Worm (Caenorhabditis elegans) whole organism, young adult: ENCODE measurements around the gene col-130.

Experiments used
- B0261.1 ChIP-seq: sonication (generic microtip); optimal IDR thresholded peaks from 2 replicates; lab custom pipeline; 2016; ENCODE audit warnings: mild to moderate bottlenecking, missing genetic modification characterization, moderate library complexity, missing compliant biosample characterization
- C17E4.6 ChIP-seq: fragments of 200-800 bp; sonication (Bioruptor generic); IDR thresholded peaks from 2 replicates; pipeline ENCODE4 v1.3.6; 2022; ENCODE audit warnings: missing genetic modification reagents, missing genetic modification characterization, missing compliant biosample characterization
- D2030.7 ChIP-seq: fragments of 200-800 bp; sonication (Bioruptor generic); IDR thresholded peaks from 2 replicates; pipeline ENCODE4 v1.3.6; 2022; ENCODE audit warnings: missing genetic modification reagents, missing genetic modification characterization, missing compliant biosample characterization
- F37B4.10 ChIP-seq: fragments of 200-800 bp; sonication (Bioruptor generic); IDR thresholded peaks from 2 replicates; pipeline ENCODE4 v1.3.6; 2022; ENCODE audit warnings: missing genetic modification characterization, missing compliant biosample characterization
- F49E8.2 ChIP-seq: sonication (generic microtip); optimal IDR thresholded peaks from 3 replicates; lab custom pipeline; 2017; ENCODE audit warnings: missing genetic modification characterization, mild to moderate bottlenecking, missing compliant biosample characterization, antibody characterized with exemption, moderate library complexity; ENCODE audit not compliant: insufficient read depth
- F52B5.7 ChIP-seq: sonication (generic microtip); optimal IDR thresholded peaks from 2 replicates; lab custom pipeline; 2016; ENCODE audit warnings: mild to moderate bottlenecking, missing genetic modification characterization, missing compliant biosample characterization
- F55B11.4 ChIP-seq: sonication (generic microtip); optimal IDR thresholded peaks from 2 replicates; lab custom pipeline; 2016; ENCODE audit warnings: missing compliant biosample characterization, missing genetic modification characterization, borderline replicate concordance; ENCODE audit not compliant: insufficient read depth
- F57A8.1 ChIP-seq: fragments of 200-800 bp; sonication (Bioruptor generic); optimal IDR thresholded peaks from 2 replicates; lab custom pipeline; 2018; ENCODE audit warnings: mild to moderate bottlenecking, missing genetic modification characterization, moderate library complexity, missing compliant biosample characterization
- T07F8.4 ChIP-seq: sonication (generic microtip); optimal IDR thresholded peaks from 2 replicates; lab custom pipeline; 2016; ENCODE audit warnings: mild to moderate bottlenecking, missing genetic modification characterization, moderate library complexity, missing compliant biosample characterization
- T26A5.8 ChIP-seq: sonication (generic microtip); optimal IDR thresholded peaks from 2 replicates; lab custom pipeline; 2016; ENCODE audit warnings: missing genetic modification characterization, missing compliant biosample characterization
- Y95B8A.8 ChIP-seq: fragments of 200-800 bp; sonication (Bioruptor generic); IDR thresholded peaks from 2 replicates; pipeline ENCODE4 v1.3.6; 2022; ENCODE audit warnings: missing genetic modification reagents, missing genetic modification characterization, missing compliant biosample characterization
- atf-7 ChIP-seq: sonication (generic microtip); optimal IDR thresholded peaks from 2 replicates; lab custom pipeline; 2017; ENCODE audit warnings: mild to moderate bottlenecking, missing genetic modification characterization, missing compliant biosample characterization
- attf-3 ChIP-seq: fragments of 200-800 bp; sonication (Bioruptor generic); conservative IDR thresholded peaks from 2 replicates; pipeline ENCODE4 v1.3.6; 2022; ENCODE audit warnings: missing genetic modification reagents, missing genetic modification characterization, missing compliant biosample characterization
- attf-5 ChIP-seq: fragments of 200-800 bp; sonication (Bioruptor generic); optimal IDR thresholded peaks from 2 replicates; lab custom pipeline; 2018; ENCODE audit warnings: mild to moderate bottlenecking, missing genetic modification characterization, missing compliant biosample characterization
- bed-1 ChIP-seq: fragments of 200-800 bp; sonication (Bioruptor generic); IDR thresholded peaks from 2 replicates; pipeline ENCODE4 v1.3.6; 2022; ENCODE audit warnings: missing genetic modification reagents, missing genetic modification characterization, missing compliant biosample characterization
- bed-2 ChIP-seq: fragments of 200-800 bp; sonication (Bioruptor generic); IDR thresholded peaks from 2 replicates; pipeline ENCODE4 v1.3.6; 2022; ENCODE audit warnings: missing genetic modification reagents, missing genetic modification characterization, missing compliant biosample characterization
- ccch-3 ChIP-seq: fragments of 200-800 bp; sonication (Bioruptor generic); optimal IDR thresholded peaks from 2 replicates; lab custom pipeline; 2018; ENCODE audit warnings: mild to moderate bottlenecking, missing genetic modification characterization, missing compliant biosample characterization
- cebp-1 ChIP-seq, 2 experiments: fragments of 200-800 bp in 1 of 2; sonication (Bioruptor generic) in 1 of 2; sonication (generic microtip) in 1 of 2; IDR thresholded peaks in 1 of 2; optimal IDR thresholded peaks in 1 of 2; 2 replicates each; pipeline versions ENCODE4 v1.3.6 to Lab custom; 2017 to 2022; ENCODE audit warnings: missing compliant biosample characterization in 2 of 2, missing genetic modification characterization in 2 of 2, mild to moderate bottlenecking in 1 of 2, missing genetic modification reagents in 1 of 2, moderate library complexity in 1 of 2
- ceh-27 ChIP-seq: fragments of 200-800 bp; sonication (Bioruptor generic); optimal IDR thresholded peaks from 2 replicates; lab custom pipeline; 2018; ENCODE audit warnings: mild to moderate bottlenecking, missing genetic modification characterization, moderate library complexity, missing compliant biosample characterization
- ceh-58 ChIP-seq: fragments of 200-800 bp; sonication (Bioruptor generic); IDR thresholded peaks from 2 replicates; pipeline ENCODE4 v1.3.6; 2022; ENCODE audit warnings: missing genetic modification characterization, missing compliant biosample characterization
- dox-1 ChIP-seq: fragments of 200-800 bp; sonication (Bioruptor generic); IDR thresholded peaks from 2 replicates; pipeline ENCODE4 v1.3.6; 2022; ENCODE audit warnings: missing genetic modification reagents, missing genetic modification characterization, missing compliant biosample characterization
- dpff-1 ChIP-seq: sonication (generic microtip); optimal IDR thresholded peaks from 2 replicates; lab custom pipeline; 2017; ENCODE audit warnings: mild to moderate bottlenecking, missing genetic modification characterization, missing compliant biosample characterization
- efl-1 ChIP-seq: fragments of 150-350 bp; optimal IDR thresholded peaks from 2 replicates; lab custom pipeline; 2014; ENCODE audit warnings: missing biosample characterization, missing genetic modification reagents, missing genetic modification characterization
- egrh-3 ChIP-seq: fragments of 200-800 bp; sonication (Bioruptor generic); IDR thresholded peaks from 2 replicates; pipeline ENCODE4 v1.3.6; 2022; ENCODE audit warnings: missing genetic modification reagents, missing genetic modification characterization, missing compliant biosample characterization
- fkh-3 ChIP-seq: sonication (generic microtip); optimal IDR thresholded peaks from 2 replicates; lab custom pipeline; 2016; ENCODE audit warnings: mild to moderate bottlenecking, missing genetic modification characterization, missing compliant biosample characterization
- gei-17 ChIP-seq: fragments of 200-800 bp; sonication (Bioruptor generic); optimal IDR thresholded peaks from 2 replicates; lab custom pipeline; 2018; ENCODE audit warnings: mild to moderate bottlenecking, missing genetic modification characterization, missing compliant biosample characterization
- hlh-26 ChIP-seq: fragments of 200-800 bp; sonication (Bioruptor generic); conservative IDR thresholded peaks from 2 replicates; pipeline ENCODE4 v1.3.6; 2022; ENCODE audit warnings: missing genetic modification reagents, missing genetic modification characterization, missing compliant biosample characterization
- lag-1 ChIP-seq: fragments of 200-800 bp; sonication (Bioruptor generic); IDR thresholded peaks from 2 replicates; pipeline ENCODE4 v1.3.6; 2022; ENCODE audit warnings: missing genetic modification reagents, missing genetic modification characterization, missing compliant biosample characterization
- let-526 ChIP-seq: fragments of 200-800 bp; sonication (Bioruptor generic); IDR thresholded peaks from 2 replicates; pipeline ENCODE4 v1.3.6; 2022; ENCODE audit warnings: missing genetic modification reagents, missing genetic modification characterization, missing compliant biosample characterization
- lin-26 ChIP-seq: fragments of 200-800 bp; sonication (Bioruptor generic); IDR thresholded peaks from 2 replicates; pipeline ENCODE4 v1.3.6; 2022; ENCODE audit warnings: missing genetic modification reagents, missing genetic modification characterization, missing compliant biosample characterization
- lin-35 ChIP-seq, 3 experiments: fragments of 150-350 bp in 2 of 3; sonication (generic microtip) in 1 of 3; optimal IDR thresholded peaks; 2 replicates each; lab custom pipeline; 2014 to 2018; ENCODE audit warnings: missing biosample characterization in 3 of 3, missing genetic modification characterization in 3 of 3, missing genetic modification reagents in 3 of 3
- lir-1 ChIP-seq: fragments of 200-800 bp; sonication (Bioruptor generic); conservative IDR thresholded peaks from 2 replicates; pipeline ENCODE4 v1.3.6; 2022; ENCODE audit warnings: missing genetic modification reagents, missing genetic modification characterization, missing compliant biosample characterization
- mcd-1 ChIP-seq: fragments of 200-800 bp; sonication (Bioruptor generic); IDR thresholded peaks from 2 replicates; pipeline ENCODE4 v1.3.6; 2022; ENCODE audit warnings: missing genetic modification reagents, missing genetic modification characterization, missing compliant biosample characterization
- mel-28 ChIP-seq: sonication (generic microtip); optimal IDR thresholded peaks from 2 replicates; lab custom pipeline; 2016; ENCODE audit warnings: borderline replicate concordance, mild to moderate bottlenecking, missing genetic modification characterization, missing compliant biosample characterization
- nfyb-1 ChIP-seq: fragments of 200-800 bp; sonication (Bioruptor generic); IDR thresholded peaks from 2 replicates; pipeline ENCODE4 v1.3.6; 2022; ENCODE audit warnings: missing genetic modification reagents, missing genetic modification characterization, missing compliant biosample characterization
- pbrm-1 ChIP-seq: fragments of 200-800 bp; sonication (Bioruptor generic); IDR thresholded peaks from 2 replicates; pipeline ENCODE4 v1.3.6; 2022; ENCODE audit warnings: missing genetic modification reagents, missing genetic modification characterization, missing compliant biosample characterization
- rpc-1 ChIP-seq, 2 experiments: fragments of 150-350 bp in 1 of 2; sonication (generic microtip) in 1 of 2; optimal IDR thresholded peaks; 2 replicates each; lab custom pipeline; 2014 to 2018; ENCODE audit warnings: missing biosample characterization in 1 of 2, missing genetic modification characterization in 1 of 2, missing genetic modification reagents in 1 of 2, missing genotype in 1 of 2
- snpc-3.4 ChIP-seq: sonication (generic microtip); optimal IDR thresholded peaks from 2 replicates; lab custom pipeline; 2017; ENCODE audit warnings: missing genetic modification characterization, mild to moderate bottlenecking, missing compliant biosample characterization, antibody characterized with exemption, moderate library complexity, missing genotype, missing genetic modification reagents
- somi-1 ChIP-seq: fragments of 200-800 bp; sonication (Bioruptor generic); optimal IDR thresholded peaks from 2 replicates; lab custom pipeline; 2018; ENCODE audit warnings: mild to moderate bottlenecking, missing genetic modification characterization, missing compliant biosample characterization
- tbp1 ChIP-seq: fragments of 200-800 bp; sonication (Bioruptor generic); optimal IDR thresholded peaks from 2 replicates; lab custom pipeline; 2018; ENCODE audit warnings: mild to moderate bottlenecking, missing genetic modification characterization, missing compliant biosample characterization
- unc-130 ChIP-seq: sonication (generic microtip); optimal IDR thresholded peaks from 2 replicates; lab custom pipeline; 2016; ENCODE audit warnings: missing genetic modification reagents, missing genetic modification characterization, missing compliant biosample characterization
- unc-62 ChIP-seq: fragments of 150-350 bp; optimal IDR thresholded peaks from 2 replicates; lab custom pipeline; 2014; ENCODE audit warnings: missing biosample characterization, missing genetic modification reagents, missing genetic modification characterization
- zfh-2 ChIP-seq: fragments of 200-800 bp; sonication (Bioruptor generic); conservative IDR thresholded peaks from 2 replicates; pipeline ENCODE4 v1.3.6; 2022; ENCODE audit warnings: missing genetic modification reagents, missing genetic modification characterization, missing compliant biosample characterization
- ztf-25 ChIP-seq: fragments of 200-800 bp; sonication (Bioruptor generic); IDR thresholded peaks from 2 replicates; pipeline ENCODE4 v1.3.6; 2022; ENCODE audit warnings: missing genetic modification reagents, missing genetic modification characterization, missing compliant biosample characterization
- ztf-3 ChIP-seq: fragments of 200-800 bp; sonication (Bioruptor generic); optimal IDR thresholded peaks from 2 replicates; lab custom pipeline; 2018; ENCODE audit warnings: mild to moderate bottlenecking, missing genetic modification characterization, missing compliant biosample characterization

Gene col-130

DNA sequence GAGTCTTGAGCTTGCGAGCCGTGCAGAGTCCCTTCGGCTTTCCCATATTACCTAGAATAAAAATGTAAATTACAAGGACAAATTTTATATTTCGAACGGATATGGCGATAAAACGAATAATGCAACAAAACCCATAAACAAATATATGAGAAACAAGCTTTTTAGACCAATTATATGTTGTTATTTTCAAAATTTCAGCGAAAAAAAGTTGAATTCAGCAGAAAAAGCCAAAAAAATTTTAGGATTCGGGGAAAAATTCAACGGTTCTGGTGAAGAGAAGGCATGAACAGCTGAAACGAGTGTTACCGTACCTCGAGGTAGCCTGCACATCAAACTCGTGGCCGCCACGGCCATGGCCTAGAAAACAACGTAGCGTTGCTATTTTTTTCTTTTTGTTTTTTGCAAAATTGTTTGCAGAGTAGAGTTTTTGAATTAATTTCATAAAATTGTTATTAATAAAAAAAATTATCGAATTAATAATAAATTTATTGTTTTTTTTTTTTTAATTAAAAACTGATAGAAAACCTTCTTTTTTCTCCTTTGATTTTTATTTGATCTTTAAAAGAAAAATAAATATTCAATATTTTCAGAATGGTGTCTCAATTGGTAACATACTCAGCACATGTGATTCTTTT, 37.2 kb downstream of the col-130 start, which contains the start of the genes rps-23 and dpm-3 (continued):
- TF ChIP-seq attf-3: peak; percentile 88
- peak; percentile 95 for TF ChIP-seq pbrm-1 (GFP tag; lab: Robert Waterston, UW)
- peak; percentile 87 for TF ChIP-seq F49E8.2 (tag; lab: Kevin White, UChicago)
- peak; percentile 97 for TF ChIP-seq dox-1 (GFP tag; lab: Robert Waterston, UW)
- peak; percentile 37 for TF ChIP-seq B0261.1 (tag; lab: Kevin White, UChicago)
- peak; percentile 60 for TF ChIP-seq efl-1 (GFP tag; lab: Kevin White, UChicago)
- no peak for TF ChIP-seq F57A8.1 (GFP tag; lab: Kevin White, UChicago)
- peak; percentile 85 for TF ChIP-seq egrh-3 (GFP tag; lab: Robert Waterston, UW)
- peak; percentile 56 for TF ChIP-seq atf-7
- peak; percentile 71 for TF ChIP-seq F52B5.7 (tag; lab: Kevin White, UChicago)
- peak; percentile 95 for TF ChIP-seq ccch-3 (GFP tag; lab: Kevin White, UChicago)
- peak; percentile 97 for TF ChIP-seq ceh-27 (GFP tag; lab: Kevin White, UChicago)
- TF ChIP-seq fkh-3 (tag; lab: Kevin White, UChicago): no peak
- TF ChIP-seq C17E4.6: peak; percentile 75; the same call in 1 of the 2 replicates
- no peak for TF ChIP-seq dpff-1 (tag; lab: Kevin White, UChicago)
- TF ChIP-seq unc-62 (GFP tag; lab: Kevin White, UChicago): no peak
- TF ChIP-seq attf-5 (GFP tag; lab: Kevin White, UChicago): peak; percentile 95
- TF ChIP-seq nfyb-1 (GFP tag; lab: Robert Waterston, UW): peak; percentile 91
- TF ChIP-seq zfh-2 (GFP tag; lab: Robert Waterston, UW): peak; percentile 58; the same call in 1 of the 2 replicates
- TF ChIP-seq let-526 (GFP tag; lab: Robert Waterston, UW): peak; percentile 97
- TF ChIP-seq ztf-25 (GFP tag; lab: Robert Waterston, UW): peak; percentile 96
- TF ChIP-seq gei-17 (GFP tag; lab: Kevin White, UChicago): peak; percentile 34
- TF ChIP-seq lin-26 (GFP tag; lab: Robert Waterston, UW): peak; percentile 61; the same call in 1 of the 2 replicates
- TF ChIP-seq cebp-1 (GFP tag; IDR thresholded peaks at IDR 0.05; lab: Robert Waterston, UW): peak; percentile 83
- peak; percentile 89 for TF ChIP-seq cebp-1 (tag; optimal IDR thresholded peaks at IDR 0.05; lab: Kevin White, UChicago)
- peak; percentile 97 for TF ChIP-seq unc-130 (GFP tag; lab: Kevin White, UChicago)
- TF ChIP-seq T07F8.4 (tag; lab: Kevin White, UChicago): peak; percentile 80
- TF ChIP-seq snpc-3.4 (tag; lab: Kevin White, UChicago): peak; percentile 75
- TF ChIP-seq bed-1 (GFP tag; lab: Robert Waterston, UW): 0 out of 2 replicates have a peak, but pooled peaks have one; percentile 19
- no peak for TF ChIP-seq F55B11.4 (tag; lab: Kevin White, UChicago)
- TF ChIP-seq tbp1 (GFP tag; lab: Kevin White, UChicago): peak; percentile 75
- no peak for TF ChIP-seq hlh-26 (GFP tag; lab: Robert Waterston, UW)
- TF ChIP-seq D2030.7 (GFP tag; lab: Robert Waterston, UW): peak; percentile 95
- TF ChIP-seq mel-28 (tag; lab: Kevin White, UChicago): peak; percentile 14
- no peak for TF ChIP-seq ceh-58 (GFP tag; lab: Robert Waterston, UW)
- TF ChIP-seq ztf-3 (GFP tag; lab: Kevin White, UChicago): no peak

DNA sequence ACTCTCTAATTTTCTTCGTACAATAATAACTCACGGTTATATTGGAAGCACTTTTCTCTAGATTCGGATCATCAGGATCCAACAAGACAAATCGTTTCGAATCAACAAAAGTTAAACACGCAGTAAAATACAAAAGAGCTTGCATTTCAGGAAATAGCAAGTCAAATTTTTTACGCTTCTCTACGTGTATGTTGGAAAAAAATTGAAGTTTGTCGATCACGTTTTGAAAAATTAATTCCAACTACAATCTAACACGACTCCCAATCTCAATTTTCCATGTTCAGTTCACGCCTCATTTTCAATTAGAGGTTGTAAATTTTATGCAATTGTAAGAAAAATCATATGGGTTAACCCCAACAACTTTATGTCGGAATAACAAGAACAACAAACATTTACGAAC, 38.4 kb downstream of the col-130 start, which contains the start of gene spe-45:
spe-45 (minus strand) TSS at position 145 of the 400 bp plus-strand sequence.
- no peak for TF ChIP-seq nfyb-1 (GFP tag; lab: Robert Waterston, UW)
- no peak for TF ChIP-seq rpc-1 (optimal IDR thresholded peaks at IDR 0.05; lab: Kevin White, UChicago)
- TF ChIP-seq rpc-1 (tag; optimal IDR thresholded peaks at IDR 0.05; lab: Kevin White, UChicago): no peak
- 0 out of 2 replicates have a peak, but pooled peaks have one; percentile 37 for TF ChIP-seq Y95B8A.8 (GFP tag; lab: Robert Waterston, UW)
- TF ChIP-seq F37B4.10 (GFP tag; lab: Robert Waterston, UW): no peak
- TF ChIP-seq let-526 (GFP tag; lab: Robert Waterston, UW): no peak
- TF ChIP-seq somi-1: no peak
- no peak for TF ChIP-seq T26A5.8 (tag; lab: Kevin White, UChicago)
- no peak; the same call in 1 of the 2 replicates for TF ChIP-seq mcd-1 (GFP tag; lab: Robert Waterston, UW)
- peak in 1 of 3 experiments; percentile 38 for TF ChIP-seq lin-35 (GFP tag; optimal IDR thresholded peaks at IDR 0.05; lab: Kevin White, UChicago)
- no peak for TF ChIP-seq lir-1
- no peak for TF ChIP-seq bed-2 (GFP tag; lab: Robert Waterston, UW)
- TF ChIP-seq lag-1: no peak
- no peak for TF ChIP-seq atf-7
- TF ChIP-seq mel-28 (tag; lab: Kevin White, UChicago): no peak
- no peak for TF ChIP-seq dpff-1 (tag; lab: Kevin White, UChicago)
- TF ChIP-seq unc-130 (GFP tag; lab: Kevin White, UChicago): peak; percentile 16
